Worm (Caenorhabditis elegans) whole organism, mixed stage, embryonic: ENCODE results near the gene tgt-2.
A peak's percentile ranks its signal among the peaks of the same experiment; 100 is the strongest.

Experiments used
- ceh-39 ChIP-seq: fragments of 150-350 bp; optimal IDR thresholded peaks from 2 replicates; lab custom pipeline; 2014; ENCODE audit warnings: missing biosample characterization, missing genetic modification characterization
- drap-1 ChIP-seq: fragments of 200-800 bp; sonication (Bioruptor generic); optimal IDR thresholded peaks from 3 replicates; lab custom pipeline; 2018; ENCODE audit warnings: mild to moderate bottlenecking, missing genetic modification characterization, missing compliant biosample characterization

tgt-2 gene

ce11 chrV:19050438-19050837 is 52.3 kb downstream of the tgt-2 start, which contains the start of gene asp-1:
Gene asp-1, minus strand, starts transcription at chrV:19050752.
- no peak for TF ChIP-seq ceh-39 (tag; lab: Kevin White, UChicago)
- peak; percentile 26 for TF ChIP-seq drap-1 (GFP tag; lab: Kevin White, UChicago)
